Fruit fly (Drosophila melanogaster): Measurements from ENCODE around the gene CG9706.

- TF ChIP-seq pan (optimal IDR thresholded peaks at IDR 0.05) (no peak), psq (optimal IDR thresholded peaks at IDR 0.05) (no peak), CG8478 (optimal IDR thresholded peaks at IDR 0.05) (no peak)
Measured at dm6 chr3L:16758504-16759109, 24.2 kb upstream of the CG9706 start.

Data from whole organism.